Worm (Caenorhabditis elegans): Measurements from ENCODE around the gene ebax-1.

ebax-1 gene

DNA sequence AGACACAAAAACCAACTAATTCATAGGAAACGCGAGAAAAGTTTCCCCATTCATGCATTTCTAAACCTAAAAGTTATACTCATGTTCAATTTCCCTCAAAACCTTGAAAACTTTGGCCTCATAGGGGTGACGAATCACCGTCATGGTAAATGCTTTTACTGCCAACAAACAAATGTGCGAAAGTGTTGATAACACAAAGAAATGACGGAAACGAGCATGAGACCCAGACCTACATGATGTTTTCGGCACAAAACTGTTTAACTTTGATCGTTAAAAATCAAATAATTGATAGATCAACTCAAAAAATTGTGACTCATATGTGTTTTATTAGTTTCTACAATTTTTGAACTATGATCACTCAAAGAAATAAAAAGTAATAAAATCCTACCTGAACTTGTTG lies 45.1 kb downstream of the ebax-1 start (continued):
- TF ChIP-seq nhr-77 (tag; optimal IDR thresholded peaks at IDR 0.05) = peak; percentile 78
- TF ChIP-seq cey-2 (tag; optimal IDR thresholded peaks at IDR 0.05; ENCODE audit: borderline replicate concordance, insufficient read depth) = no peak
- no peak for TF ChIP-seq nhr-11 (tag; optimal IDR thresholded peaks at IDR 0.05)
- TF ChIP-seq F44E2.7 (GFP tag; IDR thresholded peaks at IDR 0.05) = no peak
- TF ChIP-seq ama-1 (optimal IDR thresholded peaks at IDR 0.05) = no peak
- peak; percentile 78 for TF ChIP-seq hlh-11 (tag; optimal IDR thresholded peaks at IDR 0.05)
- no peak for TF ChIP-seq T20F7.1 (GFP tag; optimal IDR thresholded peaks at IDR 0.05)
- no peak for TF ChIP-seq set-16 (GFP tag; IDR thresholded peaks at IDR 0.05)
- TF ChIP-seq lin-15B (tag; optimal IDR thresholded peaks at IDR 0.05) = no peak
- TF ChIP-seq skn-1 (tag; optimal IDR thresholded peaks at IDR 0.05) = no peak
- TF ChIP-seq pha-4 (GFP tag; IDR thresholded peaks at IDR 0.05) = 0 out of 2 replicates have a peak, but pooled peaks have one; percentile 9
- no peak for TF ChIP-seq pha-4 (tag; optimal IDR thresholded peaks at IDR 0.05)
- no peak for TF ChIP-seq Y48G9A.11 (GFP tag; IDR thresholded peaks at IDR 0.05)
- no peak for TF ChIP-seq nhr-237 (tag; optimal IDR thresholded peaks at IDR 0.05)
- no peak for TF ChIP-seq Y5F2A.4 (GFP tag; optimal IDR thresholded peaks at IDR 0.05)
- TF ChIP-seq dve-1 (tag; optimal IDR thresholded peaks at IDR 0.05; ENCODE audit: insufficient read depth) = peak; percentile 70
- TF ChIP-seq snpc-1.2 (GFP tag; IDR thresholded peaks at IDR 0.05) = no peak
- TF ChIP-seq ceh-28 (tag; optimal IDR thresholded peaks at IDR 0.05) = no peak
- TF ChIP-seq nhr-6 (tag; optimal IDR thresholded peaks at IDR 0.05) = no peak
- TF ChIP-seq arid-1 (GFP tag; conservative IDR thresholded peaks at IDR 0.05) = no peak
- TF ChIP-seq mes-2 (tag; optimal IDR thresholded peaks at IDR 0.05; ENCODE audit: poor library complexity, severe bottlenecking) = peak; percentile 16
- TF ChIP-seq unc-62 (GFP tag; optimal IDR thresholded peaks at IDR 0.05 in 1 of 2) = no peak
- TF ChIP-seq unc-62 (tag; optimal IDR thresholded peaks at IDR 0.05) = no peak
- TF ChIP-seq zfp-3 (GFP tag; conservative IDR thresholded peaks at IDR 0.05) = no peak
- no peak for TF ChIP-seq zip-2 (tag; optimal IDR thresholded peaks at IDR 0.05)
- TF ChIP-seq nhr-76 (tag; optimal IDR thresholded peaks at IDR 0.05) = no peak
- TF ChIP-seq F10B5.3 (tag; optimal IDR thresholded peaks at IDR 0.05) = no peak
- no peak for TF ChIP-seq lin-38 (GFP tag; IDR thresholded peaks at IDR 0.05)
- no peak for TF ChIP-seq nhr-102 (tag; optimal IDR thresholded peaks at IDR 0.05)
- no peak for TF ChIP-seq zfp-2 (tag; optimal IDR thresholded peaks at IDR 0.05)
- no peak for TF ChIP-seq ztf-11 (tag; optimal IDR thresholded peaks at IDR 0.05)
- no peak for TF ChIP-seq ceh-44 (GFP tag; IDR thresholded peaks at IDR 0.05)
- no peak for TF ChIP-seq jun-1 (tag; optimal IDR thresholded peaks at IDR 0.05)
- TF ChIP-seq vab-7 (GFP tag; IDR thresholded peaks at IDR 0.05) = no peak
- TF ChIP-seq madf-9 (GFP tag; conservative IDR thresholded peaks at IDR 0.05) = no peak
- TF ChIP-seq nhr-48 (tag; optimal IDR thresholded peaks at IDR 0.05) = no peak
- no peak for TF ChIP-seq lin-13 (GFP tag; optimal IDR thresholded peaks at IDR 0.05)
- TF ChIP-seq snpc-4 (tag; optimal IDR thresholded peaks at IDR 0.05) = no peak
- no peak for TF ChIP-seq F26F4.8 (GFP tag; conservative IDR thresholded peaks at IDR 0.05)
- TF ChIP-seq gei-8 (GFP tag; optimal IDR thresholded peaks at IDR 0.05) = no peak
- peak; percentile 72; the same call in 1 of the 2 replicates for TF ChIP-seq lin-1 (GFP tag; IDR thresholded peaks at IDR 0.05)
- TF ChIP-seq hmg-1.1 (GFP tag; IDR thresholded peaks at IDR 0.05) = no peak
- no peak for TF ChIP-seq fkh-10 (GFP tag; optimal IDR thresholded peaks at IDR 0.05)
- TF ChIP-seq dmd-6 (GFP tag; IDR thresholded peaks at IDR 0.05) = peak; percentile 75
- no peak for TF ChIP-seq aha-1 (tag)
- TF ChIP-seq ces-1 (GFP tag; optimal IDR thresholded peaks at IDR 0.05) = no peak
- no peak for TF ChIP-seq F49E8.2 (tag; optimal IDR thresholded peaks at IDR 0.05; ENCODE audit: borderline replicate concordance)
- TF ChIP-seq php-3 (GFP tag; IDR thresholded peaks at IDR 0.05) = peak; percentile 81
- TF ChIP-seq ceh-62 (tag; optimal IDR thresholded peaks at IDR 0.05) = no peak
- peak; percentile 69 for TF ChIP-seq nhr-28 (tag; optimal IDR thresholded peaks at IDR 0.05)
- TF ChIP-seq lin-29 (GFP tag; IDR thresholded peaks at IDR 0.05) = no peak
- no peak for TF ChIP-seq saeg-2 (GFP tag; IDR thresholded peaks at IDR 0.05)
- TF ChIP-seq spr-1 (tag; optimal IDR thresholded peaks at IDR 0.05) = no peak

All from whole organism, L4 larva.